Worm (Caenorhabditis elegans) whole organism, young adult: Measurements from ENCODE around the gene cpg-23.
A peak's percentile ranks its signal among the peaks of the same experiment; 100 is the strongest.
"Not testable (repeated sequence)": the region's sequence is repeated elsewhere in the genome, so short reads cannot be mapped to it uniquely, and the experiment has no call there.

Experiments used
- B0019.2 ChIP-seq: fragments of 200-800 bp; sonication (Bioruptor generic); conservative IDR thresholded peaks from 2 replicates; pipeline ENCODE4 v1.3.6; 2022; ENCODE audit warnings: missing genetic modification reagents, missing genetic modification characterization, missing compliant biosample characterization
- C06A6.2 ChIP-seq: fragments of 200-800 bp; sonication (Bioruptor generic); conservative IDR thresholded peaks from 2 replicates; pipeline ENCODE4 v1.3.6; 2022; ENCODE audit warnings: missing genetic modification characterization, missing compliant biosample characterization
- D2030.7 ChIP-seq: fragments of 200-800 bp; sonication (Bioruptor generic); IDR thresholded peaks from 2 replicates; pipeline ENCODE4 v1.3.6; 2022; ENCODE audit warnings: missing genetic modification reagents, missing genetic modification characterization, missing compliant biosample characterization
- F22D6.2 ChIP-seq: sonication (generic microtip); optimal IDR thresholded peaks from 2 replicates; lab custom pipeline; 2016; ENCODE audit warnings: mild to moderate bottlenecking, missing genetic modification characterization, missing compliant biosample characterization
- F33H1.4 ChIP-seq: fragments of 200-800 bp; sonication (Bioruptor generic); IDR thresholded peaks from 2 replicates; pipeline ENCODE4 v1.3.6; 2022; ENCODE audit warnings: missing genetic modification reagents, missing genetic modification characterization, missing compliant biosample characterization
- F37B4.10 ChIP-seq: fragments of 200-800 bp; sonication (Bioruptor generic); IDR thresholded peaks from 2 replicates; pipeline ENCODE4 v1.3.6; 2022; ENCODE audit warnings: missing genetic modification characterization, missing compliant biosample characterization
- F39B2.1 ChIP-seq: fragments of 200-800 bp; sonication (Bioruptor generic); IDR thresholded peaks from 2 replicates; pipeline ENCODE4 v1.3.6; 2022; ENCODE audit warnings: missing genetic modification reagents, missing genetic modification characterization, missing compliant biosample characterization
- F55B11.4 ChIP-seq: sonication (generic microtip); optimal IDR thresholded peaks from 2 replicates; lab custom pipeline; 2016; ENCODE audit warnings: missing compliant biosample characterization, missing genetic modification characterization, borderline replicate concordance; ENCODE audit not compliant: insufficient read depth
- T26A5.8 ChIP-seq: sonication (generic microtip); optimal IDR thresholded peaks from 2 replicates; lab custom pipeline; 2016; ENCODE audit warnings: missing genetic modification characterization, missing compliant biosample characterization
- Y53F4B.3 ChIP-seq: fragments of 200-800 bp; sonication (Bioruptor generic); IDR thresholded peaks from 2 replicates; pipeline ENCODE4 v1.3.6; 2022; ENCODE audit warnings: missing genetic modification reagents, missing genetic modification characterization, missing compliant biosample characterization
- Y53G8AR.9 ChIP-seq: fragments of 200-800 bp; sonication (Bioruptor generic); conservative IDR thresholded peaks from 2 replicates; pipeline ENCODE4 v1.3.6; 2022; ENCODE audit warnings: missing genetic modification reagents, missing genetic modification characterization, missing compliant biosample characterization
- Y67H2A.10 ChIP-seq: fragments of 200-800 bp; sonication (Bioruptor generic); conservative IDR thresholded peaks from 2 replicates; pipeline ENCODE4 v1.3.6; 2022; ENCODE audit warnings: missing genetic modification reagents, missing genetic modification characterization, missing compliant biosample characterization
- Y95B8A.8 ChIP-seq: fragments of 200-800 bp; sonication (Bioruptor generic); IDR thresholded peaks from 2 replicates; pipeline ENCODE4 v1.3.6; 2022; ENCODE audit warnings: missing genetic modification reagents, missing genetic modification characterization, missing compliant biosample characterization
- akir-1 ChIP-seq: fragments of 200-800 bp; sonication (Bioruptor generic); optimal IDR thresholded peaks from 2 replicates; lab custom pipeline; 2018; ENCODE audit warnings: mild to moderate bottlenecking, missing genetic modification characterization, moderate library complexity, missing compliant biosample characterization
- ama-1 ChIP-seq, 3 experiments: fragments of 150-350 bp in 1 of 3; sonication (generic microtip) in 2 of 3; optimal IDR thresholded peaks; 2 replicates each; lab custom pipeline; 2014 to 2018; ENCODE audit warnings: missing biosample characterization in 2 of 3, missing genetic modification characterization in 2 of 3, missing genetic modification reagents in 2 of 3
- aptf-3 ChIP-seq: fragments of 200-800 bp; sonication (Bioruptor generic); IDR thresholded peaks from 2 replicates; pipeline ENCODE4 v1.3.6; 2022; ENCODE audit warnings: missing genetic modification characterization, missing compliant biosample characterization
- attf-3 ChIP-seq: fragments of 200-800 bp; sonication (Bioruptor generic); conservative IDR thresholded peaks from 2 replicates; pipeline ENCODE4 v1.3.6; 2022; ENCODE audit warnings: missing genetic modification reagents, missing genetic modification characterization, missing compliant biosample characterization
- ceh-91 ChIP-seq: fragments of 200-800 bp; sonication (Bioruptor generic); IDR thresholded peaks from 2 replicates; pipeline ENCODE4 v1.3.6; 2022; ENCODE audit warnings: missing genetic modification reagents, missing genetic modification characterization, missing compliant biosample characterization
- dpl-1 ChIP-seq: fragments of 150-350 bp; optimal IDR thresholded peaks from 2 replicates; lab custom pipeline; 2014; ENCODE audit warnings: missing biosample characterization, missing genetic modification reagents, missing genetic modification characterization
- efl-1 ChIP-seq: fragments of 150-350 bp; optimal IDR thresholded peaks from 2 replicates; lab custom pipeline; 2014; ENCODE audit warnings: missing biosample characterization, missing genetic modification reagents, missing genetic modification characterization
- egl-18 ChIP-seq: fragments of 200-800 bp; sonication (Bioruptor generic); IDR thresholded peaks from 2 replicates; pipeline ENCODE4 v1.3.6; 2022; ENCODE audit warnings: missing genetic modification reagents, missing genetic modification characterization, missing compliant biosample characterization
- egl-44 ChIP-seq: fragments of 200-800 bp; sonication (Bioruptor generic); IDR thresholded peaks from 2 replicates; pipeline ENCODE4 v1.3.6; 2022; ENCODE audit warnings: missing genetic modification reagents, missing genetic modification characterization, missing compliant biosample characterization
- ets-4 ChIP-seq: fragments of 200-800 bp; sonication (Bioruptor generic); optimal IDR thresholded peaks from 2 replicates; lab custom pipeline; 2018; ENCODE audit warnings: mild to moderate bottlenecking, missing genetic modification characterization, missing compliant biosample characterization
- hmg-20 ChIP-seq: fragments of 200-800 bp; sonication (Bioruptor generic); IDR thresholded peaks from 2 replicates; pipeline ENCODE4 v1.3.6; 2022; ENCODE audit warnings: missing genetic modification reagents, missing genetic modification characterization, missing compliant biosample characterization
- lag-1 ChIP-seq: fragments of 200-800 bp; sonication (Bioruptor generic); IDR thresholded peaks from 2 replicates; pipeline ENCODE4 v1.3.6; 2022; ENCODE audit warnings: missing genetic modification reagents, missing genetic modification characterization, missing compliant biosample characterization
- let-607 ChIP-seq, 2 experiments: fragments of 200-800 bp in 1 of 2; sonication (Bioruptor generic) in 1 of 2; sonication (generic microtip) in 1 of 2; optimal IDR thresholded peaks; 2 replicates each; lab custom pipeline; 2016 to 2018; ENCODE audit warnings: mild to moderate bottlenecking in 2 of 2, missing compliant biosample characterization in 2 of 2, missing genetic modification characterization in 2 of 2, moderate library complexity in 2 of 2, missing genotype in 1 of 2
- lin-35 ChIP-seq, 3 experiments: fragments of 150-350 bp in 2 of 3; sonication (generic microtip) in 1 of 3; optimal IDR thresholded peaks; 2 replicates each; lab custom pipeline; 2014 to 2018; ENCODE audit warnings: missing biosample characterization in 3 of 3, missing genetic modification characterization in 3 of 3, missing genetic modification reagents in 3 of 3
- lin-40 ChIP-seq: sonication (generic microtip); optimal IDR thresholded peaks from 2 replicates; lab custom pipeline; 2016; ENCODE audit warnings: missing genetic modification characterization, mild to moderate bottlenecking, missing compliant biosample characterization, missing genotype, missing genetic modification reagents
- lin-54 ChIP-seq: fragments of 200-800 bp; sonication (Bioruptor generic); optimal IDR thresholded peaks from 2 replicates; lab custom pipeline; 2018; ENCODE audit warnings: mild to moderate bottlenecking, missing genetic modification characterization, missing compliant biosample characterization
- lsl-1 ChIP-seq: fragments of 200-800 bp; sonication (Bioruptor generic); optimal IDR thresholded peaks from 2 replicates; lab custom pipeline; 2018; ENCODE audit warnings: mild to moderate bottlenecking, missing genetic modification characterization, moderate library complexity, missing compliant biosample characterization
- madf-3 ChIP-seq: fragments of 200-800 bp; sonication (Bioruptor generic); IDR thresholded peaks from 2 replicates; pipeline ENCODE4 v1.3.6; 2022; ENCODE audit warnings: missing genetic modification reagents, missing genetic modification characterization, missing compliant biosample characterization
- madf-6 ChIP-seq: fragments of 200-800 bp; sonication (Bioruptor generic); IDR thresholded peaks from 2 replicates; pipeline ENCODE4 v1.3.6; 2022; ENCODE audit warnings: missing genetic modification reagents, missing genetic modification characterization, missing compliant biosample characterization
- mel-28 ChIP-seq: sonication (generic microtip); optimal IDR thresholded peaks from 2 replicates; lab custom pipeline; 2016; ENCODE audit warnings: borderline replicate concordance, mild to moderate bottlenecking, missing genetic modification characterization, missing compliant biosample characterization
- nhr-90 ChIP-seq: sonication (generic microtip); optimal IDR thresholded peaks from 2 replicates; lab custom pipeline; 2016; ENCODE audit warnings: missing genotype, mild to moderate bottlenecking, missing genetic modification characterization, missing compliant biosample characterization
- rcor-1 ChIP-seq: fragments of 200-800 bp; sonication (Bioruptor generic); IDR thresholded peaks from 2 replicates; pipeline ENCODE4 v1.3.6; 2022; ENCODE audit warnings: missing genetic modification reagents, missing genetic modification characterization, missing compliant biosample characterization
- rec-8 ChIP-seq, 2 experiments: sonication (generic microtip); optimal IDR thresholded peaks; 2 replicates each; lab custom pipeline; 2016; ENCODE audit warnings: mild to moderate bottlenecking in 2 of 2, missing genetic modification characterization in 2 of 2, missing genetic modification reagents in 2 of 2, missing genotype in 2 of 2, missing biosample characterization in 1 of 2, missing compliant biosample characterization in 1 of 2, moderate library complexity in 1 of 2
- tlf-1 ChIP-seq: fragments of 200-800 bp; sonication (Bioruptor generic); optimal IDR thresholded peaks from 2 replicates; lab custom pipeline; 2018; ENCODE audit warnings: mild to moderate bottlenecking, missing genetic modification characterization, missing compliant biosample characterization
- zim-3 ChIP-seq: sonication (generic microtip); optimal IDR thresholded peaks from 2 replicates; lab custom pipeline; 2017; ENCODE audit warnings: mild to moderate bottlenecking, missing genetic modification characterization, moderate library complexity, missing compliant biosample characterization
- ztf-22 ChIP-seq: fragments of 200-800 bp; sonication (Bioruptor generic); optimal IDR thresholded peaks from 2 replicates; lab custom pipeline; 2018; ENCODE audit warnings: mild to moderate bottlenecking, missing genetic modification characterization, moderate library complexity, missing compliant biosample characterization
- ztf-26 ChIP-seq: sonication (generic microtip); optimal IDR thresholded peaks from 2 replicates; lab custom pipeline; 2017; ENCODE audit warnings: missing genetic modification characterization, missing compliant biosample characterization

Gene cpg-23

DNA sequence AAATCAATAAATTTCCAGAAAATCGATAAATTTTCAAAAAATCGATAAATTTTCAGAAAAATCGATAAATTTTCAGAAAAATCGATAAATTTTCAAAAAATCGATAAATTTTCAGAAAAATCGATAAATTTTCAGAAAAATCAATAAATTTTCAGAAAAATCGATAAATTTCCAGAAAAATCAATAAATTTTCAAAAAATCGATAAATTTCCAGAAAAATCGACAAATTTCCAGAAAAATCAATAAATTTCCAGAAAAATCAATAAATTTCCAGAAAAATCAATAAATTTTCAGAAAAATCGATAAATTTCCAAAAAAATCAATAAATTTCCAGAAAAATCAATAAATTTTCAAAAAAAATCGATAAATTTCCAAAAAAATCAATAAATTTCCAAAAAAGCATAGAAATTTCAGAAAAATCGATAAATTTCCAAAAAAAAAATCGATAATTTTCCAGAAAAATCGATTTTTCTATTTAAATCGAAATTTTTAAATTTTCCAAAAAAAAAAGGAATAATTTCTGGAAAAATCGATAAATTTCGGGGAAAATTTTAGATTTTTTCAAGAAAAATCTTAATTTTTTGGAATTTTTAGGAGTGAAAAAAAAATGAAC is 38.9 kb upstream of the cpg-23 start, which contains the start of gene zhp-4:
zhp-4 (minus strand) TSS at position 198 of the 613 bp plus-strand sequence.
- not testable (repeated sequence) for TF ChIP-seq egl-18 (GFP tag; lab: Robert Waterston, UW); tlf-1 (GFP tag; lab: Kevin White, UChicago); ztf-22 (GFP tag; lab: Kevin White, UChicago)

- TF ChIP-seq F22D6.2 (no peak), lin-40 (no peak), rec-8 (tag; optimal IDR thresholded peaks at IDR 0.05; lab: Kevin White, UChicago) (no peak), ztf-26 (tag; lab: Kevin White, UChicago) (no peak), F33H1.4 (GFP tag; lab: Robert Waterston, UW) (no peak), T26A5.8 (tag; lab: Kevin White, UChicago) (no peak), rcor-1 (GFP tag; lab: Robert Waterston, UW) (no peak)
These were observed 33.5 kb upstream of the cpg-23 start for ce11 chrV:19107065-19107464.

ce11 chrV:19116872-19117372 is 23.7 kb upstream of the cpg-23 start:
- no peak for TF ChIP-seq akir-1 (GFP tag; lab: Kevin White, UChicago)
- TF ChIP-seq Y53G8AR.9 (GFP tag; lab: Robert Waterston, UW), result no peak
- no peak for TF ChIP-seq rcor-1 (GFP tag; lab: Robert Waterston, UW)

DNA sequence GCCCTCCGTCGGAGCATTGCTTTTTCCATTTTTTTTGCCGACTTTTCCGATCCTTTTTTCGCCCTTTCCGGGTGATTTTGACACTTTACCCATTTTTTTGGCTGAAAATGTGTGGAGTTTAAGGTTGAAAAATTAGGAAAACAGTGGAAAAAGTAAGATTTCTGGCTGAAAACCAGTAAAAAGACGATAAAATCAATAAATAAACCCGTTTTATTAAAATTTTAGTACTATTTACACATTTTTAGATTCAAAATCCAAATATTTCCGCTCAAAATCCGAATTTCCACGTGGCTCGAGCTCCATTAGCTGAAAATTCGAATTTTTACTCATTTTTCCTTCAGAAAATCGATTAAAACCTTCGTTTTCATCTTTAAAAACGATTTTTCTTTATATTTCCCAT is 22.3 kb upstream of the cpg-23 start, which contains the start of gene pro-3:
pro-3 (minus strand) TSS at position 101 of the 400 bp plus-strand sequence.
- TF ChIP-seq rec-8 (tag; optimal IDR thresholded peaks at IDR 0.05; lab: Kevin White, UChicago) (no peak), zim-3 (no peak), ama-1 (optimal IDR thresholded peaks at IDR 0.05; lab: Kevin White, UChicago) (no peak), ama-1 (GFP tag; optimal IDR thresholded peaks at IDR 0.05; lab: Kevin White, UChicago) (no peak), egl-44 (GFP tag; lab: Robert Waterston, UW) (no peak), Y53F4B.3 (GFP tag; lab: Robert Waterston, UW) (no peak), F39B2.1 (no peak)

- TF ChIP-seq Y67H2A.10, result no peak
- no peak for TF ChIP-seq B0019.2 (GFP tag; lab: Robert Waterston, UW)
- TF ChIP-seq attf-3, result peak; percentile 98
- TF ChIP-seq mel-28 (tag; lab: Kevin White, UChicago), result no peak
- TF ChIP-seq dpl-1 (GFP tag; lab: Kevin White, UChicago), result peak; percentile 21
- TF ChIP-seq lag-1 (GFP tag; lab: Robert Waterston, UW), result no peak
- no peak for TF ChIP-seq nhr-90 (tag; lab: Kevin White, UChicago)
- TF ChIP-seq madf-6, result peak; percentile 30; the same call in 1 of the 2 replicates
- TF ChIP-seq ets-4 (GFP tag; lab: Kevin White, UChicago), result no peak
- peak; percentile 18 for TF ChIP-seq lsl-1 (GFP tag; lab: Kevin White, UChicago)
- peak; percentile 63 for TF ChIP-seq lin-54
- TF ChIP-seq lin-35 (GFP tag; optimal IDR thresholded peaks at IDR 0.05; lab: Kevin White, UChicago), result peak in 1 of 3 experiments; percentile 56
- peak; percentile 19; the same call in 1 of the 2 replicates for TF ChIP-seq D2030.7 (GFP tag; lab: Robert Waterston, UW)
- TF ChIP-seq C06A6.2, result no peak
- no peak for TF ChIP-seq aptf-3 (GFP tag; lab: Robert Waterston, UW)
- no peak for TF ChIP-seq F55B11.4 (tag; lab: Kevin White, UChicago)
- no peak for TF ChIP-seq hmg-20 (GFP tag; lab: Robert Waterston, UW)
- peak; percentile 15 for TF ChIP-seq efl-1 (GFP tag; lab: Kevin White, UChicago)
- no peak for TF ChIP-seq madf-3
- no peak for TF ChIP-seq F37B4.10 (GFP tag; lab: Robert Waterston, UW)
- no peak for TF ChIP-seq Y95B8A.8 (GFP tag; lab: Robert Waterston, UW)
- TF ChIP-seq let-607 (tag; optimal IDR thresholded peaks at IDR 0.05; lab: Kevin White, UChicago), result no peak
- TF ChIP-seq ceh-91 (GFP tag; lab: Robert Waterston, UW), result no peak
These were observed 21.3 kb upstream of the cpg-23 start, which contains the start of gene Y39B6A.13 for ce11 chrV:19119260-19119659. Y39B6A.13 (minus strand) TSS chrV:19119425.
